Worm (Caenorhabditis elegans): ENCODE results near the gene hsp-17.

hsp-17 gene

DNA sequence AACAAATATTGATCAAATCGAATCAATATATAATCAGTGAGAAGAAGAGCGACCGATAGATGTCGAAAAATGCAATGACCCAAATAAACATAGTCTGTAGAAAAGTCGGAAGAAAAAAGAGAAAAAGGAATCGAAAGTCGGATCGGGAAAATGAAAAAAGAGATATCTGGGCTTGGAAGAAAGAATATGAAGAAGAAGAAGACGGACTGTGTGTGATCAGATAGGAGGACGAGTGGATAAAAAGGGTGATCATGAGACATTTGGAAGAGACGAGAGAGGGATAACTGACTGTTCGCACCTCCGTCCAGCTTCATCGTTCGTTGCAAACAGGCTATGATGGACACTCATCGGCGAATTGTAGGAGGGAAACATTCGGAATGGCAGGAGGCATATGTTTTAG, 23.9 kb upstream of the hsp-17 start:
- no peak for TF ChIP-seq him-1 (tag; optimal IDR thresholded peaks at IDR 0.05)
- no peak for TF ChIP-seq W03F9.2 (tag; optimal IDR thresholded peaks at IDR 0.05)
- TF ChIP-seq dao-5 (tag; optimal IDR thresholded peaks at IDR 0.05) = no peak

DNA sequence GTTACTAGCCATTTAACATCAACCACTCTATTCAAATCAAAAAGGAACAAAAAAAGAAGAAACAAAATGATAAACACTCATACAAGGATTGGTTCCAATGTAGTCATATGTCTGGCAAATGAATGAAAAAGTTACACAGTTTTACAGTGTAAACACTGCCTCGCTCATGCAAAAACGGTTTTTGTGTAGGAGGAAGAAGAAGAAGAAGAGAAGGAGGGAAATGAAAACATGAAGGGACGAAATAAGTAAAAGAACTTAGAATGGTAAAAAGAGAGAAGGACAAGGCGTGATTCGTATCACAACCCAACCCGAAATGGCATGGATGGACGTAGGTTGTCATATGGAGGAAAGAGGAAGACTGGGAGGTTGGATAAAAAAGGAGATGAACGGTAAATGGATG, 21.2 kb upstream of the hsp-17 start:
- TF ChIP-seq W03F9.2 (tag; optimal IDR thresholded peaks at IDR 0.05) (no peak), him-1 (tag; optimal IDR thresholded peaks at IDR 0.05) (no peak), dao-5 (tag; optimal IDR thresholded peaks at IDR 0.05) (no peak)

DNA sequence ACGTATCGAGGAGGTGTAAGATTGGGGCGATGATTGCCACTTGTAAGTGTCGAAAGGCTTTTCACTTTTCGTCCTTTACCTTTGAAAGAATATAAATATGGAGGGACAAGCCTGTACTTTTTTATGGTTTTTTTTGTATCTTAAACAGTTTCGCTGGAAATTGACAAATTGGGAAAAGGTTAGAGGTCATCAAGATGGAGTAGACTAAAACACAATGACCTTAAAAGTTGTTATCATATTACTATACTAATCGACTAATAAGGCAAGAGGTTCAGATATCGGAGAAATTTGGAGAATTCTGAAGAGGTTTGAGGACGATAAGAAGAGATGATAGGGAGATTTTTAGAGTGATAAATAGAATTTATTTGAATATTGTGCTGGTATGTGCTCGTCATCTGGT, 20.4 kb upstream of the hsp-17 start:
- TF ChIP-seq dao-5 (tag; optimal IDR thresholded peaks at IDR 0.05) (no peak), him-1 (tag; optimal IDR thresholded peaks at IDR 0.05) (no peak), W03F9.2 (tag; optimal IDR thresholded peaks at IDR 0.05) (no peak)

DNA sequence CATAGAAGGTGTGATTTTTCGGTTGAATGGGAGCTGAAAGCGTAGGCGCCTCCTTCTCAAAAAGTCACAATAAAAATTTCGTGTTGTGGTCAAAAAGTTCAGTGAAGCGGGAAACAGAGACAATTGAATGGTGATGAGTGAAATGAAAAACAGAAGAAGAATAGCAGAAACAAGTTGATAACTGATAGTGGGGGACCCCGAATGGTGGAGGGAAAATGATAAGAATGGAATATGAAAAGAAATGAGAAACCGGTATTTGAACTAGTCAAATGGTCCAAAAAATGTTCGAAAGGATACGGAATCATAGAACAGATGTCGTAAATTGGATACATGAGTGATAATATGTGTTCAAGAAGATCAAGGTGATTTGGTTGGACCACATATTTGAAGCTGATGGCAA, 18.6 kb upstream of the hsp-17 start:
- TF ChIP-seq dao-5 (tag; optimal IDR thresholded peaks at IDR 0.05) (no peak), W03F9.2 (tag; optimal IDR thresholded peaks at IDR 0.05) (no peak), him-1 (tag; optimal IDR thresholded peaks at IDR 0.05) (no peak)

DNA sequence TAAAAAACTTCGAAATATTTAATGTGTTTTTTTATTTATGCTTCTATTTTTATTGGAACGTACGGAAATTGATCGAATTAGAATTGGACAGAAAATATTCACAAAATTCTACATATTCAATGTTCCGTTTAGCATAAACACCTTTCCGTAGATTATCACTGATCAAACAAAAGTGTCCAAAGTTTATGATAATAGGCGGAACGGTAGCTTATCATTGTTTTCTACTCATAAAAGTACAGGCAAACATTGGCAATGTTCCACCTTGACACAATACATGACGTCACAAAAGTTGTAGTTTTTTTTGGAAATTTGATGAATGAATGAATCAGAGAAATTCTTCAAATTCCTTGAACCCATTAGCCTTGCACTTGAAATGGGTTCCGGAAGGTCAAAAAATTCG, 18.2 kb upstream of the hsp-17 start:
- no peak for TF ChIP-seq W03F9.2 (tag; optimal IDR thresholded peaks at IDR 0.05)

DNA sequence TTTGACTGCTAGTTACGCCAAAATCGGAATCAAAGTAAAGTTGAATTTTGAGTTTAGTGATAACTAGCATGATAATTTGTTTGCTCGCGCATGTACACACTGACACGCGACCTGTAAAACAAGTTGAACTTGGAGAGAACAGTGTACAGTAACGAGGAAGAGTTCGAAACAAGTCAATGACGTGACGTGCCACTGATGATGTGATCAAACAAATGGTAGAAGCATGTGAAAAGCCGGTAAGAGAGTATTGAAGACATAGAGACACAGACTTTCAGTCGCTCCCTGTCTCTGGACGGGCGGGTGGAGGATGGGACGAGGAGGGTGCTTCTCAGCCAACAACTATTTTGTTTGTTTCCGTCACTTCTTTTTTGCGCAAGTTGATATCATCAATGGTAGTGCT, 17.4 kb upstream of the hsp-17 start:
- TF ChIP-seq him-1 (tag; optimal IDR thresholded peaks at IDR 0.05) (no peak), W03F9.2 (tag; optimal IDR thresholded peaks at IDR 0.05) (no peak), dao-5 (tag; optimal IDR thresholded peaks at IDR 0.05) (no peak)

DNA sequence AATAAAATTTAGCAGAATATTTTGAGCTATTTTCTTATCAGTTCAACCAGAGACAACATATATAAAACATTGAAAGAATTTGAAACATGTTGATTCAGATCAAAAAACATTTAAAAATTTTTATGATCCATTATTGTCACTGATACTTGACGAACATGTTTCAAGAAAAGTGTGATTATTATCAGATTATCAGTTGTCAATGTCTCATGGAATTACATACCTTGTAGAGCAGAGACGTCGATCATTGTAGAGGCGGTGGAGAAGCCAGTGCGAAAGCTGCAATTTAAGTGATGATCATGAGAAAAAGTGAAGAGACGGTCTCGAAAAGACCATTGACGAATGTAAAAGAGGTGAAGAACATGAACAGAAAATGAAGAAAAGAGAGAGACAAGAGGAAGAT, 16.7 kb upstream of the hsp-17 start, which contains the start of gene F52E1.9:
TSS of gene F52E1.9 (minus strand) at position 278 of the 400 bp plus-strand sequence.
- TF ChIP-seq W03F9.2 (tag; optimal IDR thresholded peaks at IDR 0.05) (no peak), dao-5 (tag; optimal IDR thresholded peaks at IDR 0.05) (no peak), him-1 (tag; optimal IDR thresholded peaks at IDR 0.05) (no peak)

DNA sequence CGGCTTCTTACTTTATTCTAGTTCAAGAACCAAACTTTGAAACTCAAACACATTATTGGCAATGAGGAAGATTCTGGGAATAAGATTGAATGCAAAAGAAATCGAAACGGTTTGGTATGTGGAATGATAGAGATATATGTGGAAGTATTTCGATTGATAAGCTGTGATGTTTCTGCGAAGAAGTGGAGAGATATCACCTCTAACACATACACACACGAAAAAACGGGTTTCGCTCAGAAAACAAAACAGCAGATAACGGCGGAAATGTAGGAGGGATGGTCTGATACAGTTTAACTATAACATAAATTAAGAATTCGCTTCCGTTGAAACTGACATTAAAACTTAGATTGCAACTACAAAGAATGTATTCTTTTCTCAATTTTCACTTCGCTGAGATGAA, 15.5 kb upstream of the hsp-17 start:
- TF ChIP-seq W03F9.2 (tag; optimal IDR thresholded peaks at IDR 0.05) (no peak), dao-5 (tag; optimal IDR thresholded peaks at IDR 0.05) (no peak), him-1 (tag; optimal IDR thresholded peaks at IDR 0.05) (no peak)

DNA sequence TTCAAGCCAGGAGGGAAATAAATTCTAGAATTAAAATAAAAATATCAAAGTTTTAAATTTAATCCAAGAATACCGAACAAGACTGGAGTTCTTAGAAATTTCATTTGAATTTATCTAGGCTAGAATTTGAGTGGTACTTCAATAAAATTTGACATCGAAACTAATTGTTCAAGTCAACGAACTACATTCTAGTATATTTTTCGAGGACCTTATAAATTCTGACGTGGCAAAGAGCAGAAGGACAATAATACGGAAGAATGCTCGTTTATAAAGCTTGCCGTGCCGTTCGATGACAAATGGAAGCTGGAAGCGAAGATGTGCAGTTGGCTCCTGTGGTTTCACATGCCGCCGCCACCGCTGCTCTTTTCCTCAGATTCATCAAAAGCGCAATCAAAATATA, 15.1 kb upstream of the hsp-17 start:
- no peak for TF ChIP-seq him-1 (tag; optimal IDR thresholded peaks at IDR 0.05)
- TF ChIP-seq W03F9.2 (tag; optimal IDR thresholded peaks at IDR 0.05) = no peak
- no peak for TF ChIP-seq dao-5 (tag; optimal IDR thresholded peaks at IDR 0.05)

DNA sequence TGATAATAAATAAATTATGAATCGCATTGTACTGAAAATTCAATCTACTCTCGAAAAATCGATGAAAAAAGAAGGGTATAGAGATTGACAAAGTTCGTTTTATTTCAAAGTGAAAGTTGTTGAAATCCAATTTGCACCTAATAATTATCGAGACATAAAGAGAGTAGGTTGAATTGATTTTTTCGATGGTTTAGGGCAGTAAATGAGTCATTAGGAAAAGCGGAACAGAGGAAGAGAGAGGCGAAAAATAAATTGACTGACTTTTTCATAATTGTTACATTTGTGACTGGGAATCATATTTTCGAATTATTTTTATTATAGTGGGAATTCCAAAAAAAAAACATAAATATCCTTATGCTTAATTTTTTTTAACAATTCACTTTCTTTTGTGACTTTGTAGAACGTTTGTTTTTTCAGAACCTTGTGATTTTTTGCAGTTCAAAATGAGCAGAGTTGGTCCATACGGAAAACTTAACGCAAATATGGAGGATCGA, 8.7 kb upstream of the hsp-17 start, which contains the start of the genes pho-6 and F52E1.3:
TSS of gene pho-6 (minus strand) at position 101 of the 494 bp plus-strand sequence.
TSS of gene F52E1.3 (plus strand) at position 444 of the 494 bp plus-strand sequence.
- no peak for TF ChIP-seq him-1 (tag; optimal IDR thresholded peaks at IDR 0.05)
- TF ChIP-seq dao-5 (tag; optimal IDR thresholded peaks at IDR 0.05) = no peak
- no peak for TF ChIP-seq W03F9.2 (tag; optimal IDR thresholded peaks at IDR 0.05)

DNA sequence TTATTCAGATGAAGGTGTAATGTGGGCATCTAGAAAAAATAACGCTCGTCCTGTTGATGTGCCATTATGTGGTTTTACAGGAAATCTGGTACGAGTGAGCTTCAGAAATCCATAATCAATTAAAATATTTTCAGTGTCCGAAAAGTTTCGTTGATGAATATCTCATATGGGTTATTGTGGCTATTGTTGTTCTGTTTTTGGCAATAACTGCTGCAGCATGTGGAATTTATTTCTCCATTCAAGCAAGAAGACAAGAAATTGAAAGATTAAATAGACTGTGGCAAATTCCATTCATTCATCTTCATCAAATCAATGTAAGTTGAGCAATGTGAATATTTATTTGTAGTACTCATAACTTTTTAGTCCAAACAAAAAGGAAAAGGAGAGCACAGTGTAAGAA, 3.6 kb upstream of the hsp-17 start:
- TF ChIP-seq dao-5 (tag; optimal IDR thresholded peaks at IDR 0.05) = no peak
- TF ChIP-seq him-1 (tag; optimal IDR thresholded peaks at IDR 0.05) = no peak

DNA sequence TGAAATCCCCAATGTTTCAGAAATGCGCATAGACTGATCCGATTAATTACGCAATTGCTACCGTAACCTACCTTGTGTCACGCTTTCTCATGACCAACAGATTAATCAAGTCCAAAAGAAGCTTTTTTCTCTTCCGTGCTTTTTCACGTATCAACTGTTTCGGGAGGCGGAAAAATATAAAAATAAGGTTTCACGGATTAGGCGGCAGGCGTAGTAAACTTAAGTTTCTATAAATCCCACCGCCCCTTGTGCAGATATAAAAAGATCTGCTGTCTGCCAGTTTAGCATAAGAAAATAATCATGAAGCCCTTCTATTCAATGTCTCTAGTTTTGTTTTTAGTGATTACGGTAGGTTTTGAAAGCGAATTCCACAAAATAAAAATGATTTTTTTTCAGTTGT, 1.3 kb upstream of the hsp-17 start, which contains the start of gene gcy-7:
TSS of gene gcy-7 (plus strand) at position 301 of the 400 bp plus-strand sequence.
- TF ChIP-seq W03F9.2 (tag; optimal IDR thresholded peaks at IDR 0.05) = no peak
- TF ChIP-seq dao-5 (tag; optimal IDR thresholded peaks at IDR 0.05) = no peak
- no peak for TF ChIP-seq him-1 (tag; optimal IDR thresholded peaks at IDR 0.05)

DNA sequence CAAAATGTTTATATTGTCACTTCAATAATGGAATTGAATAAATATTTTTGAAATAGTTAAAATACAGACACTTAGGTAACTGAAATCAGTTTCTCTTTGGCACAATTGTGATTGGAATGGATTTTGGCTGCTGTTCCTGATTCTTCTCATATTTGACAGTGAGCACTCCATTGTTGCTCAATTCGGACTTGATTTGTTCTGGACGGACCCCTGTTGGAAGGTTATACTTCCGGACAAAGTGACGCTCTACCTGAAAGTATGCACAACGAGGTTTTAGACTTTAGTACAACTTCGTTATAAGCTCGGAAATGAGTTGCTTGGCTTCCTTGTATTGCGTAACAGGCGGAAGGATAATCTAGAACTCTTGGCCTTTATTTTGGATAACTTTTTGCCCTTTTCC, 920 bp downstream of the hsp-17 start:
- TF ChIP-seq dao-5 (tag; optimal IDR thresholded peaks at IDR 0.05) = no peak
- no peak for TF ChIP-seq him-1 (tag; optimal IDR thresholded peaks at IDR 0.05)
- no peak for TF ChIP-seq W03F9.2 (tag; optimal IDR thresholded peaks at IDR 0.05)

DNA sequence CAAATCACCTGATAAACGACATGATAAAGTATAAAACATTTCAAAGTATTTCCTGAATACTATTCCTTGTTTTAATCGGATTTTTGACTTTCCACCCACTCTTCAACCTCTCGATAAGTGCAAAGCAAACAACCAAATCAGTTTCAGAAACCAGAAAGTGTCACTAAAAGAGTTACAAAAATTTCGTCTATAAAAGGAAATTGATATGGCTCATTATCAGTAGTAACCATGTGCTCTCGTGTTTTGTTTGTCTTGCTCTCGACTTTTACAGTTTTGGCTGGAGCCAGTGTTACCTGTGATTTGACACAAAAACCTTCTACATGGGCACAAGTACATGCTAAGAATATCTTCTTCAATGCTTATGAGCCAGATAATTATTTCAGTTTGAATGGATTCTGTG, 2.0 kb downstream of the hsp-17 start, which contains the start of gene F52E1.14:
TSS of gene F52E1.14 (plus strand) at position 207 of the 400 bp plus-strand sequence.
- TF ChIP-seq him-1 (tag; optimal IDR thresholded peaks at IDR 0.05) (no peak), dao-5 (tag; optimal IDR thresholded peaks at IDR 0.05) (no peak), W03F9.2 (tag; optimal IDR thresholded peaks at IDR 0.05) (no peak)

DNA sequence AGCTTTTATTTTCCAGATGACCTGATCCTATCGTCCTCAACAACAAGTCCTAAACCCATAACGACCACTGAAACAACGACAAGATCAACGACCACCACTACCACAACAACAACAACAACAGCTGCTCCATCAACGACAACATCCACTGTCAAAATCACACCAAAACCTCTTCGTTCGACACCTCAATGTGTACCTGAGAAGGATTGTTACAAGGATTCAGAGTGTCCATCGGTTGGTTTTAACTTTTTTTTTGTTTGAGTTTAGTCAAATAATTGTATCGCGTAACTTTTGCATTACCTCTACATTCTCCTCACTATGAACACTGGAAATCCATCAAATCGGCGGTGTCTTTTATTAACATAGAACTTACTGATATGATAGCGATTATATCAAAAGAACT, 5.7 kb downstream of the hsp-17 start:
- TF ChIP-seq dao-5 (tag; optimal IDR thresholded peaks at IDR 0.05) = no peak
- no peak for TF ChIP-seq him-1 (tag; optimal IDR thresholded peaks at IDR 0.05)
- no peak for TF ChIP-seq W03F9.2 (tag; optimal IDR thresholded peaks at IDR 0.05)
